Worm (Caenorhabditis elegans) whole organism, young adult: ENCODE results near the gene clec-163.

Experiments used
- B0019.2 ChIP-seq: fragments of 200-800 bp; sonication (Bioruptor generic); conservative IDR thresholded peaks from 2 replicates; pipeline ENCODE4 v1.3.6; 2022; ENCODE audit warnings: missing genetic modification reagents, missing genetic modification characterization, missing compliant biosample characterization
- B0336.3 ChIP-seq: fragments of 200-800 bp; sonication (Bioruptor generic); IDR thresholded peaks from 2 replicates; pipeline ENCODE4 v1.3.6; 2022; ENCODE audit warnings: missing genetic modification characterization, missing compliant biosample characterization
- F37B4.10 ChIP-seq: fragments of 200-800 bp; sonication (Bioruptor generic); IDR thresholded peaks from 2 replicates; pipeline ENCODE4 v1.3.6; 2022; ENCODE audit warnings: missing genetic modification characterization, missing compliant biosample characterization
- F52B5.7 ChIP-seq: sonication (generic microtip); optimal IDR thresholded peaks from 2 replicates; lab custom pipeline; 2016; ENCODE audit warnings: mild to moderate bottlenecking, missing genetic modification characterization, missing compliant biosample characterization
- F55B11.4 ChIP-seq: sonication (generic microtip); optimal IDR thresholded peaks from 2 replicates; lab custom pipeline; 2016; ENCODE audit warnings: missing compliant biosample characterization, missing genetic modification characterization, borderline replicate concordance; ENCODE audit not compliant: insufficient read depth
- F57C9.4 ChIP-seq: sonication (generic microtip); optimal IDR thresholded peaks from 2 replicates; lab custom pipeline; 2017; ENCODE audit warnings: mild to moderate bottlenecking, missing genetic modification characterization, missing compliant biosample characterization
- K11D2.4 ChIP-seq: fragments of 200-800 bp; sonication (Bioruptor generic); IDR thresholded peaks from 2 replicates; pipeline ENCODE4 v1.3.6; 2022; ENCODE audit warnings: missing genetic modification reagents, missing genetic modification characterization, missing compliant biosample characterization
- T26A5.8 ChIP-seq: sonication (generic microtip); optimal IDR thresholded peaks from 2 replicates; lab custom pipeline; 2016; ENCODE audit warnings: missing genetic modification characterization, missing compliant biosample characterization
- Y95B8A.8 ChIP-seq: fragments of 200-800 bp; sonication (Bioruptor generic); IDR thresholded peaks from 2 replicates; pipeline ENCODE4 v1.3.6; 2022; ENCODE audit warnings: missing genetic modification reagents, missing genetic modification characterization, missing compliant biosample characterization
- ZK185.1 ChIP-seq: sonication (generic microtip); optimal IDR thresholded peaks from 2 replicates; lab custom pipeline; 2016; ENCODE audit warnings: mild to moderate bottlenecking, missing genetic modification characterization, missing compliant biosample characterization; ENCODE audit not compliant: poor library complexity, severe bottlenecking
- aptf-2 ChIP-seq: fragments of 200-800 bp; sonication (Bioruptor generic); conservative IDR thresholded peaks from 2 replicates; pipeline ENCODE4 v1.3.6; 2022; ENCODE audit warnings: missing genetic modification reagents, missing genetic modification characterization, missing compliant biosample characterization
- atf-7 ChIP-seq: sonication (generic microtip); optimal IDR thresholded peaks from 2 replicates; lab custom pipeline; 2017; ENCODE audit warnings: mild to moderate bottlenecking, missing genetic modification characterization, missing compliant biosample characterization
- athp-1 ChIP-seq: sonication (generic microtip); optimal IDR thresholded peaks from 2 replicates; lab custom pipeline; 2017; ENCODE audit warnings: mild to moderate bottlenecking, missing genetic modification characterization, missing compliant biosample characterization
- attf-3 ChIP-seq: fragments of 200-800 bp; sonication (Bioruptor generic); conservative IDR thresholded peaks from 2 replicates; pipeline ENCODE4 v1.3.6; 2022; ENCODE audit warnings: missing genetic modification reagents, missing genetic modification characterization, missing compliant biosample characterization
- attf-6 ChIP-seq: fragments of 200-800 bp; sonication (Bioruptor generic); IDR thresholded peaks from 2 replicates; pipeline ENCODE4 v1.3.6; 2022; ENCODE audit warnings: missing genetic modification reagents, missing genetic modification characterization, missing compliant biosample characterization
- bed-1 ChIP-seq: fragments of 200-800 bp; sonication (Bioruptor generic); IDR thresholded peaks from 2 replicates; pipeline ENCODE4 v1.3.6; 2022; ENCODE audit warnings: missing genetic modification reagents, missing genetic modification characterization, missing compliant biosample characterization
- ceh-79 ChIP-seq: sonication (generic microtip); optimal IDR thresholded peaks from 2 replicates; lab custom pipeline; 2017; ENCODE audit warnings: mild to moderate bottlenecking, missing genetic modification characterization, missing compliant biosample characterization
- ceh-91 ChIP-seq: fragments of 200-800 bp; sonication (Bioruptor generic); IDR thresholded peaks from 2 replicates; pipeline ENCODE4 v1.3.6; 2022; ENCODE audit warnings: missing genetic modification reagents, missing genetic modification characterization, missing compliant biosample characterization
- chd-7 ChIP-seq: sonication (generic microtip); optimal IDR thresholded peaks from 2 replicates; lab custom pipeline; 2016; ENCODE audit warnings: mild to moderate bottlenecking, missing genetic modification characterization, moderate library complexity, missing compliant biosample characterization
- die-1 ChIP-seq: sonication (generic microtip); optimal IDR thresholded peaks from 2 replicates; lab custom pipeline; 2016; ENCODE audit warnings: missing genotype, mild to moderate bottlenecking, missing genetic modification characterization, missing compliant biosample characterization
- dpl-1 ChIP-seq: fragments of 150-350 bp; optimal IDR thresholded peaks from 2 replicates; lab custom pipeline; 2014; ENCODE audit warnings: missing biosample characterization, missing genetic modification reagents, missing genetic modification characterization
- egl-18 ChIP-seq: fragments of 200-800 bp; sonication (Bioruptor generic); IDR thresholded peaks from 2 replicates; pipeline ENCODE4 v1.3.6; 2022; ENCODE audit warnings: missing genetic modification reagents, missing genetic modification characterization, missing compliant biosample characterization
- ets-4 ChIP-seq: fragments of 200-800 bp; sonication (Bioruptor generic); optimal IDR thresholded peaks from 2 replicates; lab custom pipeline; 2018; ENCODE audit warnings: mild to moderate bottlenecking, missing genetic modification characterization, missing compliant biosample characterization
- hlh-12 ChIP-seq: sonication (generic microtip); optimal IDR thresholded peaks from 2 replicates; lab custom pipeline; 2016; ENCODE audit warnings: missing genetic modification characterization, missing compliant biosample characterization
- hlh-26 ChIP-seq: fragments of 200-800 bp; sonication (Bioruptor generic); conservative IDR thresholded peaks from 2 replicates; pipeline ENCODE4 v1.3.6; 2022; ENCODE audit warnings: missing genetic modification reagents, missing genetic modification characterization, missing compliant biosample characterization
- let-526 ChIP-seq: fragments of 200-800 bp; sonication (Bioruptor generic); IDR thresholded peaks from 2 replicates; pipeline ENCODE4 v1.3.6; 2022; ENCODE audit warnings: missing genetic modification reagents, missing genetic modification characterization, missing compliant biosample characterization
- let-607 ChIP-seq, 2 experiments: fragments of 200-800 bp in 1 of 2; sonication (Bioruptor generic) in 1 of 2; sonication (generic microtip) in 1 of 2; optimal IDR thresholded peaks; 2 replicates each; lab custom pipeline; 2016 to 2018; ENCODE audit warnings: mild to moderate bottlenecking in 2 of 2, missing compliant biosample characterization in 2 of 2, missing genetic modification characterization in 2 of 2, moderate library complexity in 2 of 2, missing genotype in 1 of 2
- lsl-1 ChIP-seq: fragments of 200-800 bp; sonication (Bioruptor generic); optimal IDR thresholded peaks from 2 replicates; lab custom pipeline; 2018; ENCODE audit warnings: mild to moderate bottlenecking, missing genetic modification characterization, moderate library complexity, missing compliant biosample characterization
- lsy-27 ChIP-seq: sonication (generic microtip); optimal IDR thresholded peaks from 2 replicates; lab custom pipeline; 2017; ENCODE audit warnings: missing genetic modification characterization, mild to moderate bottlenecking, missing compliant biosample characterization, antibody characterized with exemption, missing genotype, borderline replicate concordance; ENCODE audit not compliant: insufficient read depth
- mcd-1 ChIP-seq: fragments of 200-800 bp; sonication (Bioruptor generic); IDR thresholded peaks from 2 replicates; pipeline ENCODE4 v1.3.6; 2022; ENCODE audit warnings: missing genetic modification reagents, missing genetic modification characterization, missing compliant biosample characterization
- mel-28 ChIP-seq: sonication (generic microtip); optimal IDR thresholded peaks from 2 replicates; lab custom pipeline; 2016; ENCODE audit warnings: borderline replicate concordance, mild to moderate bottlenecking, missing genetic modification characterization, missing compliant biosample characterization
- mes-4 ChIP-seq: sonication (generic microtip); optimal IDR thresholded peaks from 2 replicates; lab custom pipeline; 2016; ENCODE audit warnings: missing genotype, missing genetic modification characterization, missing compliant biosample characterization
- mxl-1 ChIP-seq: sonication (generic microtip); optimal IDR thresholded peaks from 2 replicates; lab custom pipeline; 2016; ENCODE audit warnings: missing genetic modification characterization, missing compliant biosample characterization
- nfya-1 ChIP-seq: sonication (generic microtip); optimal IDR thresholded peaks from 2 replicates; lab custom pipeline; 2017; ENCODE audit warnings: antibody characterized with exemption, missing compliant biosample characterization, missing genetic modification characterization, borderline replicate concordance; ENCODE audit not compliant: insufficient read depth
- nhr-120 ChIP-seq: fragments of 200-800 bp; sonication (Bioruptor generic); IDR thresholded peaks from 2 replicates; pipeline ENCODE4 v1.3.6; 2022; ENCODE audit warnings: missing genetic modification characterization, missing compliant biosample characterization
- pha-4 ChIP-seq: fragments of 150-350 bp; sonication (generic microtip); optimal IDR thresholded peaks from 2 replicates; lab custom pipeline; 2014; ENCODE audit warnings: missing biosample characterization, missing genetic modification reagents, missing genetic modification characterization
- repo-1 ChIP-seq: sonication (generic microtip); optimal IDR thresholded peaks from 2 replicates; lab custom pipeline; 2017; ENCODE audit warnings: mild to moderate bottlenecking, missing genetic modification characterization, missing compliant biosample characterization
- sea-2 ChIP-seq: fragments of 200-800 bp; sonication (Bioruptor generic); IDR thresholded peaks from 2 replicates; pipeline ENCODE4 v1.3.6; 2022; ENCODE audit warnings: missing genetic modification characterization, missing compliant biosample characterization
- snpc-3.4 ChIP-seq: sonication (generic microtip); optimal IDR thresholded peaks from 2 replicates; lab custom pipeline; 2017; ENCODE audit warnings: missing genetic modification characterization, mild to moderate bottlenecking, missing compliant biosample characterization, antibody characterized with exemption, moderate library complexity, missing genotype, missing genetic modification reagents
- somi-1 ChIP-seq: fragments of 200-800 bp; sonication (Bioruptor generic); optimal IDR thresholded peaks from 2 replicates; lab custom pipeline; 2018; ENCODE audit warnings: mild to moderate bottlenecking, missing genetic modification characterization, missing compliant biosample characterization
- tbp1 ChIP-seq: fragments of 200-800 bp; sonication (Bioruptor generic); optimal IDR thresholded peaks from 2 replicates; lab custom pipeline; 2018; ENCODE audit warnings: mild to moderate bottlenecking, missing genetic modification characterization, missing compliant biosample characterization
- zfh-2 ChIP-seq: fragments of 200-800 bp; sonication (Bioruptor generic); conservative IDR thresholded peaks from 2 replicates; pipeline ENCODE4 v1.3.6; 2022; ENCODE audit warnings: missing genetic modification reagents, missing genetic modification characterization, missing compliant biosample characterization
- ztf-25 ChIP-seq: fragments of 200-800 bp; sonication (Bioruptor generic); IDR thresholded peaks from 2 replicates; pipeline ENCODE4 v1.3.6; 2022; ENCODE audit warnings: missing genetic modification reagents, missing genetic modification characterization, missing compliant biosample characterization

The clec-163 gene

DNA sequence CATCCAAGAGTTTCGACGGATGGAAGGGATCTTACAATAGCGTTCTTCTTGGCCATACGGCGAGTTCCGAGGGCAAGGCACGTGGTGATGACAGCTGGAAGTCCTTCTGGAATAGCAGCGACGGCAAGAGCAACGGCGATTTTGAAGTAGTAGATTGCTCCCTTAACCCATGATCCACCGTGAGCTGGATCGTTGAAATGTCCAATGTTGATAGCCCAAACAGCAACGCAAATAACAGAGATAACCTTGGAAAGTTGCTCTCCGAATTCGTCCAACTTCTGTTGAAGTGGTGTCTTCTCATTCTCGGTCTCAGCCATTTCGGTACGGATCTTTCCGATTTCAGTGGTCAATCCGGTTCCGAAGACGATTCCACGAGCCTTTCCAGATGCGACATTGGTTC, 21.1 kb downstream of the clec-163 start:
- TF ChIP-seq egl-18 (GFP tag; lab: Robert Waterston, UW) (0 out of 2 replicates have a peak, but pooled peaks have one; percentile 37), dpl-1 (no peak), ztf-25 (no peak), F55B11.4 (tag; lab: Kevin White, UChicago) (no peak), attf-6 (GFP tag; lab: Robert Waterston, UW) (no peak), K11D2.4 (GFP tag; lab: Robert Waterston, UW) (no peak), tbp1 (GFP tag; lab: Kevin White, UChicago) (no peak)

- TF ChIP-seq ceh-91 (GFP tag; lab: Robert Waterston, UW) (no peak), nhr-120 (GFP tag; lab: Robert Waterston, UW) (no peak), T26A5.8 (tag; lab: Kevin White, UChicago) (no peak), mxl-1 (tag; lab: Kevin White, UChicago) (no peak), nfya-1 (tag; lab: Kevin White, UChicago) (no peak), F37B4.10 (GFP tag; lab: Robert Waterston, UW) (no peak)
These were observed 21.9 kb downstream of the clec-163 start for ce11 chrIII:10816045-10816444.

ce11 chrIII:10816800-10817418, 22.8 kb downstream of the clec-163 start, which contains the start of gene sca-1:
Gene sca-1 (minus strand): TSS chrIII:10816850.
- TF ChIP-seq hlh-12 (tag; lab: Kevin White, UChicago): no peak
- TF ChIP-seq B0019.2 (GFP tag; lab: Robert Waterston, UW): no peak
- TF ChIP-seq repo-1 (tag; lab: Kevin White, UChicago): peak; percentile 31
- no peak for TF ChIP-seq nhr-120 (GFP tag; lab: Robert Waterston, UW)
- TF ChIP-seq athp-1: no peak
- TF ChIP-seq let-607 (tag; optimal IDR thresholded peaks at IDR 0.05; lab: Kevin White, UChicago): no peak
- peak; percentile 1 for TF ChIP-seq atf-7 (tag; lab: Kevin White, UChicago)
- TF ChIP-seq aptf-2: no peak
- peak; percentile 87 for TF ChIP-seq zfh-2 (GFP tag; lab: Robert Waterston, UW)
- no peak for TF ChIP-seq F57C9.4 (tag; lab: Kevin White, UChicago)
- 0 out of 2 replicates have a peak, but pooled peaks have one; percentile 24 for TF ChIP-seq mcd-1 (GFP tag; lab: Robert Waterston, UW)
- TF ChIP-seq snpc-3.4 (tag; lab: Kevin White, UChicago): no peak
- TF ChIP-seq F55B11.4 (tag; lab: Kevin White, UChicago): no peak
- TF ChIP-seq bed-1 (GFP tag; lab: Robert Waterston, UW): 0 out of 2 replicates have a peak, but pooled peaks have one; percentile 17
- peak; percentile 32 for TF ChIP-seq F52B5.7
- no peak for TF ChIP-seq dpl-1
- peak; percentile 55 for TF ChIP-seq somi-1 (GFP tag; lab: Kevin White, UChicago)
- no peak for TF ChIP-seq lsy-27 (tag; lab: Kevin White, UChicago)
- 0 out of 2 replicates have a peak, but pooled peaks have one; percentile 72 for TF ChIP-seq F37B4.10 (GFP tag; lab: Robert Waterston, UW)
- TF ChIP-seq mel-28 (tag; lab: Kevin White, UChicago): no peak
- no peak for TF ChIP-seq lsl-1
- TF ChIP-seq Y95B8A.8: no peak
- TF ChIP-seq let-526 (GFP tag; lab: Robert Waterston, UW): no peak
- TF ChIP-seq chd-7 (tag; lab: Kevin White, UChicago): peak; percentile 51
- TF ChIP-seq attf-3: no peak
- TF ChIP-seq mes-4 (tag; lab: Kevin White, UChicago): no peak
- TF ChIP-seq B0336.3 (GFP tag; lab: Robert Waterston, UW): no peak
- no peak for TF ChIP-seq die-1 (tag; lab: Kevin White, UChicago)
- TF ChIP-seq ZK185.1 (tag; lab: Kevin White, UChicago): no peak
- no peak for TF ChIP-seq ets-4 (GFP tag; lab: Kevin White, UChicago)
- no peak for TF ChIP-seq sea-2
- TF ChIP-seq ceh-91 (GFP tag; lab: Robert Waterston, UW): no peak
- TF ChIP-seq ztf-25: no peak
- peak; percentile 7 for TF ChIP-seq ceh-79
- TF ChIP-seq hlh-26 (GFP tag; lab: Robert Waterston, UW): no peak
- no peak for TF ChIP-seq pha-4
- no peak for TF ChIP-seq K11D2.4 (GFP tag; lab: Robert Waterston, UW)
